Worm (Caenorhabditis elegans): ENCODE results near the gene C44H9.4.

DNA sequence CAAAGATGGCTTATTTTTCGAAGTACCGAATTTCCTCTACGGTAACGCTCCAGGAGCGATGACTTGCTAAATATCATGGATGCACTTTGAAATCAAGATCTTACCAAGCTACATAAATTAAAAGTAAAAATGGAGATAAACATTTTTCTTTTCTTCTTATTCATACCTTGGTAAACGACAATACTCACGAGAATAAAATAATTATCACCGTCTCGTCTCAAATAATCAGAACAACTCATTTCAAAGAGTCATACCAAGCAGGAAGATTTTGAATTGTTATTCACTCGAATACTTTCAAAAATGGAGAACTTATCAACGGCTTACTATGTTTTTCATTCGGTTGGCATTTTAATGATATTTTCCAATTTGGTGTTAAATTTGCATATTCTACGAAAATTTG lies 32.2 kb upstream of the C44H9.4 start, which contains the start of gene srbc-45:
- TF ChIP-seq ttx-3 (tag; optimal IDR thresholded peaks at IDR 0.05) (no peak), ceh-31 (tag; optimal IDR thresholded peaks at IDR 0.05) (no peak), nfya-1 (tag; optimal IDR thresholded peaks at IDR 0.05) (no peak), nhr-232 (tag; optimal IDR thresholded peaks at IDR 0.05) (no peak), fkh-10 (GFP tag; optimal IDR thresholded peaks at IDR 0.05) (no peak), ets-4 (tag; optimal IDR thresholded peaks at IDR 0.05) (no peak), sdc-2 (tag; optimal IDR thresholded peaks at IDR 0.05) (no peak)
